Fruit fly (Drosophila melanogaster) whole organism, embryonic: ENCODE measurements around the gene CG14535.

Experiments
- Aef1 ChIP-seq: fragments of 200-800 bp; sonication (Bioruptor generic); IDR thresholded peaks from 3 replicates; pipeline ENCODE4 v1.3.6; 2022; ENCODE audit warnings: missing biosample characterization, missing genetic modification characterization
- Atf6 ChIP-seq: fragments of 200-800 bp; sonication (Bioruptor generic); IDR thresholded peaks from 2 replicates; pipeline ENCODE4 v1.3.6; 2022; ENCODE audit warnings: missing biosample characterization, missing genetic modification characterization
- CG10431 ChIP-seq: fragments of 200-800 bp; sonication (Bioruptor generic); optimal IDR thresholded peaks from 3 replicates; lab custom pipeline; 2018; ENCODE audit warnings: missing biosample characterization, mild to moderate bottlenecking, missing genetic modification characterization
- CG12236 ChIP-seq: fragments of 200-800 bp; sonication (Bioruptor generic); optimal IDR thresholded peaks from 2 replicates; lab custom pipeline; 2016; ENCODE audit warnings: missing biosample characterization, missing genetic modification characterization
- CG13296 ChIP-seq: fragments of 200-800 bp; sonication (Bioruptor generic); optimal IDR thresholded peaks from 3 replicates; lab custom pipeline; 2018; ENCODE audit warnings: missing biosample characterization, mild to moderate bottlenecking, missing genetic modification characterization
- CG15073 ChIP-seq: fragments of 200-800 bp; sonication (Bioruptor generic); optimal IDR thresholded peaks from 2 replicates; lab custom pipeline; 2016; ENCODE audit warnings: missing biosample characterization, missing genetic modification characterization
- CG16863 ChIP-seq: fragments of 200-800 bp; sonication (Bioruptor generic); optimal IDR thresholded peaks from 3 replicates; lab custom pipeline; 2016; ENCODE audit warnings: missing biosample characterization, missing genetic modification characterization
- CG2199 ChIP-seq: fragments of 200-800 bp; sonication (Bioruptor generic); IDR thresholded peaks from 3 replicates; pipeline ENCODE4 v1.3.6; 2022; ENCODE audit warnings: missing biosample characterization, missing genetic modification characterization
- CG34224 ChIP-seq: fragments of 200-800 bp; sonication (Bioruptor generic); IDR thresholded peaks from 3 replicates; pipeline ENCODE4 v1.3.6; 2022; ENCODE audit warnings: missing biosample characterization, missing genetic modification characterization; ENCODE audit not compliant: partially characterized antibody
- CG3838 ChIP-seq: fragments of 200-800 bp; sonication (Bioruptor generic); optimal IDR thresholded peaks from 3 replicates; lab custom pipeline; 2016; ENCODE audit warnings: missing biosample characterization, missing genetic modification characterization
- CG4328 ChIP-seq: fragments of 200-800 bp; sonication (Bioruptor generic); optimal IDR thresholded peaks from 3 replicates; lab custom pipeline; 2017; ENCODE audit warnings: missing biosample characterization, missing genetic modification reagents, missing genetic modification characterization
- CG8089 ChIP-seq: fragments of 200-800 bp; sonication (Bioruptor generic); optimal IDR thresholded peaks from 3 replicates; lab custom pipeline; 2016; ENCODE audit warnings: missing biosample characterization, missing genetic modification characterization
- CG8281 ChIP-seq: fragments of 200-800 bp; sonication (Bioruptor generic); optimal IDR thresholded peaks from 2 replicates; lab custom pipeline; 2018; ENCODE audit warnings: missing biosample characterization, mild to moderate bottlenecking, missing genetic modification characterization, moderate library complexity
- CG8359 ChIP-seq: fragments of 200-800 bp; sonication (Bioruptor generic); optimal IDR thresholded peaks from 2 replicates; lab custom pipeline; 2017; ENCODE audit warnings: missing biosample characterization, mild to moderate bottlenecking, missing genetic modification characterization, borderline replicate concordance
- CG8924 ChIP-seq: fragments of 200-800 bp; optimal IDR thresholded peaks from 3 replicates; lab custom pipeline; 2019; ENCODE audit warnings: missing biosample characterization, mild to moderate bottlenecking, missing genetic modification characterization, moderate library complexity
- CTCF ChIP-seq: fragments of 200-800 bp; sonication (Bioruptor generic); optimal IDR thresholded peaks from 2 replicates; lab custom pipeline; 2017; ENCODE audit warnings: missing biosample characterization, mild to moderate bottlenecking, missing genetic modification characterization, moderate library complexity
- CkIIα-i1 ChIP-seq: fragments of 200-800 bp; sonication (Bioruptor generic); IDR thresholded peaks from 2 replicates; pipeline ENCODE4 v1.3.6; 2022; ENCODE audit warnings: missing biosample characterization, missing genetic modification characterization
- Doc3 ChIP-seq: fragments of 200-800 bp; sonication (Bioruptor generic); IDR thresholded peaks from 3 replicates; pipeline ENCODE4 v1.3.6; 2022; ENCODE audit warnings: missing biosample characterization, missing genetic modification characterization; ENCODE audit not compliant: partially characterized antibody
- Dp ChIP-seq: fragments of 200-800 bp; sonication (Bioruptor generic); optimal IDR thresholded peaks from 2 replicates; lab custom pipeline; 2018; ENCODE audit warnings: missing biosample characterization, mild to moderate bottlenecking, missing genetic modification characterization, moderate library complexity
- E2f1 ChIP-seq: fragments of 200-800 bp; sonication (Bioruptor generic); IDR thresholded peaks from 2 replicates; pipeline ENCODE4 v1.3.6; 2022; ENCODE audit warnings: missing biosample characterization, missing genetic modification characterization
- Fer1 ChIP-seq: fragments of 200-800 bp; sonication (Bioruptor generic); optimal IDR thresholded peaks from 2 replicates; lab custom pipeline; 2017; ENCODE audit warnings: missing biosample characterization, mild to moderate bottlenecking, missing genetic modification characterization
- Fer2 ChIP-seq: fragments of 200-800 bp; sonication (Bioruptor generic); optimal IDR thresholded peaks from 2 replicates; lab custom pipeline; 2018; ENCODE audit warnings: missing biosample characterization, mild to moderate bottlenecking, missing genetic modification characterization, moderate library complexity
- Med ChIP-seq: fragments of 200-800 bp; sonication (Bioruptor generic); peaks from one replicate; lab custom pipeline; 2016; ENCODE audit warnings: missing biosample characterization, missing genetic modification characterization, mild to moderate bottlenecking, inconsistent platforms, moderate library complexity
- NfI ChIP-seq: fragments of 200-800 bp; sonication (Bioruptor generic); optimal IDR thresholded peaks from 3 replicates; lab custom pipeline; 2018; ENCODE audit warnings: missing biosample characterization, mild to moderate bottlenecking, missing genetic modification characterization, moderate library complexity
- Poxn ChIP-seq: fragments of 200-800 bp; sonication (Bioruptor generic); IDR thresholded peaks from 2 replicates; pipeline ENCODE4 v1.3.6; 2022; ENCODE audit warnings: missing biosample characterization, missing genetic modification characterization
- Six4 ChIP-seq: fragments of 200-800 bp; sonication (Bioruptor generic); optimal IDR thresholded peaks from 2 replicates; lab custom pipeline; 2016; ENCODE audit warnings: missing biosample characterization, missing genetic modification characterization
- Sox102F ChIP-seq: fragments of 200-800 bp; sonication (Bioruptor generic); optimal IDR thresholded peaks from 2 replicates; lab custom pipeline; 2018; ENCODE audit warnings: missing biosample characterization, mild to moderate bottlenecking, missing genetic modification characterization, moderate library complexity
- Ssrp ChIP-seq: fragments of 200-800 bp; sonication (Bioruptor generic); optimal IDR thresholded peaks from 2 replicates; lab custom pipeline; 2018; ENCODE audit warnings: missing biosample characterization, mild to moderate bottlenecking, missing genetic modification characterization, moderate library complexity
- Trl ChIP-seq, 3 experiments: fragments of >200 bp in 2 of 3; fragments of 200-800 bp in 1 of 3; sonication (Bioruptor generic) in 1 of 3; optimal IDR thresholded peaks; 2 replicates in 1 of 3; 3 replicates in 2 of 3; lab custom pipeline; 2016 to 2017; ENCODE audit warnings: missing biosample characterization in 1 of 3, missing genetic modification characterization in 1 of 3
- ac ChIP-seq: fragments of 200-800 bp; sonication (Bioruptor generic); optimal IDR thresholded peaks from 3 replicates; lab custom pipeline; 2017; ENCODE audit warnings: missing biosample characterization, mild to moderate bottlenecking, missing genetic modification characterization
- ara ChIP-seq: fragments of 200-800 bp; sonication (Bioruptor generic); IDR thresholded peaks from 2 replicates; pipeline ENCODE4 v1.3.6; 2022; ENCODE audit warnings: missing biosample characterization, missing genetic modification characterization
- bcd ChIP-seq: fragments of 200-800 bp; sonication (Bioruptor generic); optimal IDR thresholded peaks from 2 replicates; lab custom pipeline; 2017; ENCODE audit warnings: missing biosample characterization, mild to moderate bottlenecking, missing genetic modification characterization
- cas ChIP-seq: fragments of 200-800 bp; sonication (Bioruptor generic); IDR thresholded peaks from 2 replicates; pipeline ENCODE4 v1.3.6; 2022; ENCODE audit warnings: missing biosample characterization, missing genetic modification characterization
- disco-r ChIP-seq: fragments of 200-800 bp; sonication (Bioruptor generic); optimal IDR thresholded peaks from 2 replicates; lab custom pipeline; 2016; ENCODE audit warnings: missing biosample characterization, missing genetic modification characterization
- dm ChIP-seq: fragments of 200-800 bp; sonication (Bioruptor generic); optimal IDR thresholded peaks from 3 replicates; lab custom pipeline; 2016; ENCODE audit warnings: missing biosample characterization, missing genetic modification characterization
- lola ChIP-seq, 3 experiments: fragments of >200 bp in 2 of 3; fragments of 200-800 bp in 1 of 3; sonication (Bioruptor generic) in 1 of 3; optimal IDR thresholded peaks; 2 replicates each; lab custom pipeline; 2017 to 2019; ENCODE audit warnings: missing biosample characterization in 3 of 3, missing genetic modification characterization in 3 of 3, mild to moderate bottlenecking in 1 of 3, moderate library complexity in 1 of 3
- pzg ChIP-seq: fragments of 200-800 bp; sonication (Bioruptor generic); optimal IDR thresholded peaks from 3 replicates; lab custom pipeline; 2018; ENCODE audit warnings: missing biosample characterization, mild to moderate bottlenecking, missing genetic modification characterization, moderate library complexity
- ranshi ChIP-seq: fragments of 200-800 bp; sonication (Bioruptor generic); IDR thresholded peaks from 2 replicates; pipeline ENCODE4 v1.3.6; 2022; ENCODE audit warnings: missing biosample characterization, missing genetic modification characterization
- sima ChIP-seq: fragments of 200-800 bp; sonication (Bioruptor generic); optimal IDR thresholded peaks from 2 replicates; lab custom pipeline; 2016; ENCODE audit warnings: missing biosample characterization, missing genetic modification characterization
- sisA ChIP-seq: fragments of 200-800 bp; sonication (Bioruptor generic); IDR thresholded peaks from 2 replicates; pipeline ENCODE4 v1.3.6; 2022; ENCODE audit warnings: missing biosample characterization, missing genetic modification characterization
- tap ChIP-seq: fragments of 200-800 bp; optimal IDR thresholded peaks from 3 replicates; lab custom pipeline; 2019; ENCODE audit warnings: missing biosample characterization, mild to moderate bottlenecking, missing genetic modification characterization, moderate library complexity
- tin ChIP-seq: fragments of 200-800 bp; sonication (Bioruptor generic); optimal IDR thresholded peaks from 3 replicates; lab custom pipeline; 2016; ENCODE audit warnings: missing biosample characterization, missing genetic modification characterization
- trh ChIP-seq: fragments of 200-800 bp; sonication (Bioruptor generic); optimal IDR thresholded peaks from 2 replicates; lab custom pipeline; 2016; ENCODE audit warnings: missing biosample characterization, missing genetic modification characterization
- ttk ChIP-seq: fragments of 200-800 bp; sonication (Bioruptor generic); IDR thresholded peaks from 2 replicates; pipeline ENCODE4 v2.1.2; 2022; ENCODE audit warnings: missing biosample characterization, missing genetic modification characterization
- twi ChIP-seq: fragments of 200-800 bp; optimal IDR thresholded peaks from 2 replicates; lab custom pipeline; 2019; ENCODE audit warnings: missing biosample characterization, mild to moderate bottlenecking, missing genetic modification characterization, moderate library complexity
- wek ChIP-seq: fragments of 200-800 bp; sonication (Bioruptor generic); optimal IDR thresholded peaks from 3 replicates; lab custom pipeline; 2018; ENCODE audit warnings: missing biosample characterization, mild to moderate bottlenecking, missing genetic modification characterization, moderate library complexity

The CG14535 gene

DNA sequence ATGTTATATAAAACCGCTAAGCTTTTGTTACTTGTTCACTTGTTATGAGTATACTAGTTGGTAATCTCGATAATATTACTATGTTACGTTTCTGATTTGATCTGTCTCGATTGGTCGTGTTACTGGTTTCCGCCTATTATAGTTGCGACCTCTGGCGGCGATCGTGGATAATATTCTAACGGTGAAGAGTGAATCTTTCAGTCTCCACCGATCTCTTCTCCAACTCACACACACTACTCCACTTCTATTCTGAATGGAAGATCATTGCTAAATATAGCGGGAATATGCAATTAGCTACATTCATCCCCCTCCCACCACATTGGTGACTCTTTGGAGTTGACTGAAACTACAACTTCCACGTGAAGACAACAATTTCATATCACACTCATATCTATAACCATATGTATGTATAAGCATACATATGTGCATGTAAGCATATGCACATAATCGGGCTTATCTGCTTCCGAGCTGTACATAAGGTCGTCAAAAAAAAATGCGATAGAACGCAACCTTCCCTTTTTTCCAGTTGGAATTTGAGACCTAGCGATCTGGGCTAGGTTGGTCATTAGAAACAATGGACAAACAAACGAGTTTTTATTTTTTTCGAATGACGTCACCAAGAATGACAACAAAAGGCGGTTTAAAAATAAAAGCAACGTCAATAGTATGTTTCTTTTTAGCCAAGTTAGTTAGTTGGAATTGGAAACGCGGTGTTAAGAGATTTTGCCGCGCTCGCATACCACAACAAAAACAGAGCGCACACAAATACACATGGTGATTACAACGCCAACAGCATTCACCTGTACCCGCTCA, 46.2 kb downstream of the CG14535 start (continued):
- TF ChIP-seq twi = peak; percentile 21
- no peak for TF ChIP-seq CG8924 (tag; lab: Kevin White, UChicago)
- no peak for TF ChIP-seq Six4 (GFP tag; lab: Kevin White, UChicago)
- TF ChIP-seq E2f1 (GFP tag; lab: Robert Waterston, UW) = peak; percentile 40; the same call in 1 of the 2 replicates
- TF ChIP-seq lola (GFP tag; optimal IDR thresholded peaks at IDR 0.05; lab: Kevin White, UChicago) = no peak
- no peak for TF ChIP-seq ranshi (GFP tag; lab: Robert Waterston, UW)
- TF ChIP-seq CG4328 (GFP tag; lab: Kevin White, UChicago) = peak; percentile 37
- TF ChIP-seq CG2199 (GFP tag; lab: Robert Waterston, UW) = 0 out of 3 replicates have a peak, but pooled peaks have one; percentile 8
- peak; percentile 89 for TF ChIP-seq CTCF (GFP tag; lab: Kevin White, UChicago)

DNA sequence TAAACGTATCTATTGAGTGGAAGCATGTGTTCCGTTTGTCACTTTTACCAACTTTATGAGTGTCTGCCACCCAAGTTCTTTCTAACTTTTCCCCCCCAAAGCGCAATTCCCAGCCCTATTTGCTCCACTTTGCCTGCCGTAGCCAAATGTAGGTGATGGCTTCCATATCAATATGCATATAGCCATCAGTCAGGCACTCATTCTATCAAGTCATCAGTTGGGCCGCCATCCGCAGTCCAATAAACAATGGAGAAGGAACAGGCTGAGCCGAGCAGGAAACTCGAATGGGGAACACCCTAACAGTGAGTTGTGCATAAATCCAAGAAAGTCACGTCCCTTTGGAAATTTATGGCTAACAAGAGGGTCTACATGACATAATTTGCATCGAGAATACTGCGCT, 47.7 kb downstream of the CG14535 start:
- peak; percentile 95 for TF ChIP-seq CG8281 (tag; lab: Kevin White, UChicago)
- no peak for TF ChIP-seq Sox102F
- no peak for TF ChIP-seq Dp
- no peak for TF ChIP-seq sisA (GFP tag; lab: Robert Waterston, UW)
- peak; percentile 21 for TF ChIP-seq Med (GFP tag; lab: Kevin White, UChicago)
- no peak for TF ChIP-seq tin

- TF ChIP-seq CkIIα-i1 (GFP tag; lab: Robert Waterston, UW) (no peak), CG10431 (GFP tag; lab: Kevin White, UChicago) (peak; percentile 52), ttk (GFP tag; lab: Robert Waterston, UW) (peak; percentile 76), Ssrp (tag; lab: Kevin White, UChicago) (peak; percentile 83), trh (GFP tag; lab: Kevin White, UChicago) (peak; percentile 84), Trl (optimal IDR thresholded peaks at IDR 0.05; lab: Kevin White, UChicago) (no peak), Trl (GFP tag; optimal IDR thresholded peaks at IDR 0.05; lab: Kevin White, UChicago) (peak; percentile 96), Doc3 (GFP tag; lab: Robert Waterston, UW) (peak; percentile 82), CG15073 (GFP tag; lab: Kevin White, UChicago) (peak; percentile 55), CG8089 (GFP tag; lab: Kevin White, UChicago) (peak; percentile 89), cas (GFP tag; lab: Robert Waterston, UW) (peak; percentile 79), CG8359 (peak; percentile 68), dm (peak; percentile 93), tap (tag; lab: Kevin White, UChicago) (peak; percentile 81), CG3838 (GFP tag; lab: Kevin White, UChicago) (peak; percentile 61), disco-r (GFP tag; lab: Kevin White, UChicago) (peak; percentile 92), Fer1 (GFP tag; lab: Kevin White, UChicago) (peak; percentile 91), Poxn (peak; percentile 83), sima (GFP tag; lab: Kevin White, UChicago) (peak; percentile 45), pzg (GFP tag; lab: Kevin White, UChicago) (peak; percentile 68), CG34224 (GFP tag; lab: Robert Waterston, UW) (peak; percentile 81), CG12236 (GFP tag; lab: Kevin White, UChicago) (peak; percentile 81), bcd (GFP tag; lab: Kevin White, UChicago) (peak; percentile 91), NfI (GFP tag; lab: Kevin White, UChicago) (peak; percentile 88), ara (GFP tag; lab: Robert Waterston, UW) (peak; percentile 76), ac (GFP tag; lab: Kevin White, UChicago) (peak; percentile 72), CG13296 (GFP tag; lab: Kevin White, UChicago) (peak; percentile 92), Atf6 (GFP tag; lab: Robert Waterston, UW) (peak; percentile 92), Fer2 (tag; lab: Kevin White, UChicago) (peak; percentile 87), CG16863 (GFP tag; lab: Kevin White, UChicago) (peak; percentile 85), Aef1 (GFP tag; lab: Robert Waterston, UW) (peak; percentile 91), wek (peak; percentile 72)
Observed at dm6 chr2L:7799804-7800433, 55.4 kb downstream of the CG14535 start, which contains the start of the genes Herp and r2d2. TSS of gene Herp (minus strand) at chr2L:7800058. TSS of gene r2d2 (plus strand) at chr2L:7800147.
